Fruit fly (Drosophila melanogaster) S2 (cell line): ENCODE results near the gene Ilp4.

Experiments
- CG8478 ChIP-seq: fragments of >200 bp; optimal IDR thresholded peaks from 2 replicates; lab custom pipeline; 2018
- CTCF ChIP-seq, 2 experiments: fragments of >200 bp; optimal IDR thresholded peaks; 2 replicates each; lab custom pipeline; 2018

- TF ChIP-seq CG8478 (lab: Kevin White, UChicago) (no peak), CTCF (optimal IDR thresholded peaks at IDR 0.05; lab: Kevin White, UChicago) (no peak)
Observed at dm6 chr3L:9848744-9849143, 44.7 kb upstream of the Ilp4 start.
